Fruit fly (Drosophila melanogaster) whole organism: Measurements from ENCODE around the gene Fum1.

Source experiments
- pan ChIP-seq: fragments of >200 bp; optimal IDR thresholded peaks from 2 replicates; lab custom pipeline; 2017
- psq ChIP-seq: fragments of >200 bp; optimal IDR thresholded peaks from 2 replicates; lab custom pipeline; 2017
- usp ChIP-seq: fragments of >200 bp; optimal IDR thresholded peaks from 2 replicates; lab custom pipeline; 2017; ENCODE audit warnings: missing biosample characterization, missing genetic modification characterization, mixed read lengths

dm6 chrX:6662378-6662777 is 15.8 kb upstream of the Fum1 start:
- TF ChIP-seq psq (lab: Kevin White, UChicago) (no peak), usp (GFP tag; lab: Kevin White, UChicago) (no peak), pan (lab: Kevin White, UChicago) (no peak)
